Fruit fly (Drosophila melanogaster) whole organism, embryonic: Measurements from ENCODE around the gene dlp.

ENCODE experiments used
- Aef1 ChIP-seq: fragments of 200-800 bp; sonication (Bioruptor generic); IDR thresholded peaks from 3 replicates; pipeline ENCODE4 v1.3.6; 2022; ENCODE audit warnings: missing biosample characterization, missing genetic modification characterization
- Awh ChIP-seq: fragments of 200-800 bp; sonication (Bioruptor generic); IDR thresholded peaks from 2 replicates; pipeline ENCODE4, ENCODE4 v1.3.6; 2022; ENCODE audit warnings: missing biosample characterization, missing genetic modification characterization
- Bdp1 ChIP-seq: fragments of 200-800 bp; sonication (Bioruptor generic); optimal IDR thresholded peaks from 3 replicates; lab custom pipeline; 2016; ENCODE audit warnings: missing biosample characterization, missing genetic modification characterization
- CG10209 ChIP-seq: fragments of 200-800 bp; sonication (Bioruptor generic); optimal IDR thresholded peaks from 3 replicates; lab custom pipeline; 2017; ENCODE audit warnings: missing biosample characterization, mild to moderate bottlenecking, missing genetic modification characterization, missing genetic modification reagents
- CG10543 ChIP-seq: fragments of 200-800 bp; sonication (Bioruptor generic); optimal IDR thresholded peaks from 3 replicates; lab custom pipeline; 2017; ENCODE audit warnings: missing biosample characterization, mild to moderate bottlenecking, missing genetic modification characterization, moderate library complexity
- CG12104 ChIP-seq: fragments of 200-800 bp; sonication (Bioruptor generic); optimal IDR thresholded peaks from 3 replicates; lab custom pipeline; 2016; ENCODE audit warnings: missing biosample characterization, missing genetic modification characterization
- CG12391 ChIP-seq: fragments of 200-800 bp; sonication (Bioruptor generic); optimal IDR thresholded peaks from 3 replicates; lab custom pipeline; 2018; ENCODE audit warnings: missing biosample characterization, mild to moderate bottlenecking, missing genetic modification characterization, moderate library complexity
- CG12769 ChIP-seq: fragments of 200-800 bp; sonication (Bioruptor generic); optimal IDR thresholded peaks from 2 replicates; lab custom pipeline; 2019; ENCODE audit warnings: missing biosample characterization, mild to moderate bottlenecking, missing genetic modification characterization, moderate library complexity
- CG13775 ChIP-seq: fragments of 200-800 bp; sonication (Bioruptor generic); optimal IDR thresholded peaks from 3 replicates; lab custom pipeline; 2017; ENCODE audit warnings: missing biosample characterization, mild to moderate bottlenecking, missing genetic modification characterization
- CG1529 ChIP-seq: fragments of 200-800 bp; sonication (Bioruptor generic); optimal IDR thresholded peaks from 3 replicates; lab custom pipeline; 2018; ENCODE audit warnings: missing biosample characterization, missing genetic modification characterization
- CG15696 ChIP-seq: fragments of 200-800 bp; sonication (Bioruptor generic); optimal IDR thresholded peaks from 2 replicates; lab custom pipeline; 2019; ENCODE audit warnings: missing biosample characterization, mild to moderate bottlenecking, missing genetic modification characterization, moderate library complexity
- CG1603 ChIP-seq: fragments of 200-800 bp; sonication (Bioruptor generic); optimal IDR thresholded peaks from 2 replicates; lab custom pipeline; 2019; ENCODE audit warnings: missing biosample characterization, mild to moderate bottlenecking, missing genetic modification characterization, moderate library complexity
- CG17361 ChIP-seq: fragments of 200-800 bp; sonication (Bioruptor generic); IDR thresholded peaks from 3 replicates; pipeline ENCODE4 v1.3.6; 2022; ENCODE audit warnings: missing biosample characterization, missing genetic modification characterization
- CG2199 ChIP-seq: fragments of 200-800 bp; sonication (Bioruptor generic); IDR thresholded peaks from 3 replicates; pipeline ENCODE4 v1.3.6; 2022; ENCODE audit warnings: missing biosample characterization, missing genetic modification characterization
- CG3281 ChIP-seq: fragments of 200-800 bp; sonication (Bioruptor generic); optimal IDR thresholded peaks from 3 replicates; lab custom pipeline; 2017; ENCODE audit warnings: missing biosample characterization, mild to moderate bottlenecking, missing genetic modification characterization
- CG34376 ChIP-seq: fragments of 200-800 bp; sonication (Bioruptor generic); optimal IDR thresholded peaks from 2 replicates; lab custom pipeline; 2018; ENCODE audit warnings: missing biosample characterization, mild to moderate bottlenecking, missing genetic modification characterization
- CG4424 ChIP-seq: fragments of 200-800 bp; sonication (Bioruptor generic); optimal IDR thresholded peaks from 3 replicates; lab custom pipeline; 2016; ENCODE audit warnings: missing biosample characterization, missing genetic modification characterization
- CG4820 ChIP-seq: fragments of 200-800 bp; sonication (Bioruptor generic); optimal IDR thresholded peaks from 3 replicates; lab custom pipeline; 2016; ENCODE audit warnings: missing biosample characterization, missing genetic modification characterization
- CG7357 ChIP-seq: fragments of 200-800 bp; sonication (Bioruptor generic); IDR thresholded peaks from 3 replicates; pipeline ENCODE4 v1.3.6; 2022; ENCODE audit warnings: missing biosample characterization, missing genetic modification characterization
- CG7839 ChIP-seq: fragments of 200-800 bp; sonication (Bioruptor generic); optimal IDR thresholded peaks from 3 replicates; lab custom pipeline; 2018; ENCODE audit warnings: missing biosample characterization, mild to moderate bottlenecking, missing genetic modification characterization, moderate library complexity
- CG8290 ChIP-seq, 3 experiments: fragments of 200-800 bp; sonication (Bioruptor generic); optimal IDR thresholded peaks; 2 replicates each; lab custom pipeline; 2016 to 2019; ENCODE audit warnings: missing biosample characterization in 3 of 3, missing genetic modification characterization in 3 of 3, mild to moderate bottlenecking in 2 of 3, moderate library complexity in 1 of 3
- CG8924 ChIP-seq: fragments of 200-800 bp; optimal IDR thresholded peaks from 3 replicates; lab custom pipeline; 2019; ENCODE audit warnings: missing biosample characterization, mild to moderate bottlenecking, missing genetic modification characterization, moderate library complexity
- CG9727 ChIP-seq: fragments of 200-800 bp; sonication (Bioruptor generic); optimal IDR thresholded peaks from 3 replicates; lab custom pipeline; 2017; ENCODE audit warnings: missing biosample characterization, mild to moderate bottlenecking, missing genetic modification characterization
- CoRest ChIP-seq: fragments of 200-800 bp; sonication (Bioruptor generic); optimal IDR thresholded peaks from 3 replicates; lab custom pipeline; 2018; ENCODE audit warnings: missing biosample characterization, mild to moderate bottlenecking, missing genetic modification characterization, moderate library complexity
- D19A ChIP-seq: fragments of 200-800 bp; optimal IDR thresholded peaks from 3 replicates; lab custom pipeline; 2019; ENCODE audit warnings: missing biosample characterization, mild to moderate bottlenecking, missing genetic modification characterization, moderate library complexity
- HLH3B ChIP-seq: fragments of 200-800 bp; sonication (Bioruptor generic); IDR thresholded peaks from 2 replicates; pipeline ENCODE4 v1.3.6; 2022; ENCODE audit warnings: missing biosample characterization, missing genetic modification characterization
- Jarid2 ChIP-seq: fragments of 200-800 bp; sonication (Bioruptor generic); optimal IDR thresholded peaks from 3 replicates; lab custom pipeline; 2017; ENCODE audit warnings: mild to moderate bottlenecking, missing biosample characterization, missing genetic modification reagents, missing genetic modification characterization
- Med ChIP-seq: fragments of 200-800 bp; sonication (Bioruptor generic); peaks from one replicate; lab custom pipeline; 2016; ENCODE audit warnings: missing biosample characterization, missing genetic modification characterization, mild to moderate bottlenecking, inconsistent platforms, moderate library complexity
- NfI ChIP-seq: fragments of 200-800 bp; sonication (Bioruptor generic); optimal IDR thresholded peaks from 3 replicates; lab custom pipeline; 2018; ENCODE audit warnings: missing biosample characterization, mild to moderate bottlenecking, missing genetic modification characterization, moderate library complexity
- Pdp1 ChIP-seq, 2 experiments: fragments of 200-800 bp; sonication (Bioruptor generic); optimal IDR thresholded peaks; 3 replicates each; lab custom pipeline; 2016; ENCODE audit warnings: missing biosample characterization in 2 of 2, missing genetic modification characterization in 2 of 2, mild to moderate bottlenecking in 1 of 2, moderate library complexity in 1 of 2
- Spps ChIP-seq: fragments of 200-800 bp; sonication (Bioruptor generic); optimal IDR thresholded peaks from 2 replicates; lab custom pipeline; 2018; ENCODE audit warnings: missing biosample characterization, mild to moderate bottlenecking, missing genetic modification characterization
- bigmax ChIP-seq: fragments of 200-800 bp; sonication (Bioruptor generic); optimal IDR thresholded peaks from 2 replicates; lab custom pipeline; 2018; ENCODE audit warnings: missing biosample characterization, mild to moderate bottlenecking, missing genetic modification characterization
- bsh ChIP-seq, 2 experiments: fragments of 200-800 bp; sonication (Bioruptor generic); optimal IDR thresholded peaks; 2 replicates each; lab custom pipeline; 2017 to 2018; ENCODE audit warnings: mild to moderate bottlenecking in 2 of 2, missing biosample characterization in 2 of 2, missing genetic modification characterization in 2 of 2, moderate library complexity in 1 of 2
- crol ChIP-seq: fragments of 200-800 bp; sonication (Bioruptor generic); IDR thresholded peaks from 2 replicates; pipeline ENCODE4 v1.3.6; 2022; ENCODE audit warnings: missing biosample characterization, missing genetic modification characterization
- dmrt99B ChIP-seq: fragments of 200-800 bp; sonication (Bioruptor generic); optimal IDR thresholded peaks from 2 replicates; lab custom pipeline; 2018; ENCODE audit warnings: missing biosample characterization, mild to moderate bottlenecking, missing genetic modification characterization, moderate library complexity
- esg ChIP-seq: fragments of 200-800 bp; sonication (Bioruptor generic); conservative IDR thresholded peaks from 2 replicates; pipeline ENCODE4 v1.3.6; 2022; ENCODE audit warnings: missing biosample characterization, missing genetic modification characterization
- fd96Cb ChIP-seq: fragments of 200-800 bp; sonication (Bioruptor generic); optimal IDR thresholded peaks from 2 replicates; lab custom pipeline; 2018; ENCODE audit warnings: missing biosample characterization, mild to moderate bottlenecking, missing genetic modification characterization, moderate library complexity
- grn ChIP-seq: fragments of 200-800 bp; sonication (Bioruptor generic); optimal IDR thresholded peaks from 3 replicates; lab custom pipeline; 2017; ENCODE audit warnings: missing biosample characterization, missing genetic modification characterization
- gt ChIP-seq: fragments of 200-800 bp; sonication (Bioruptor generic); IDR thresholded peaks from 2 replicates; pipeline ENCODE4 v1.3.6; 2022; ENCODE audit warnings: missing biosample characterization, missing genetic modification characterization
- kni ChIP-seq: fragments of 200-800 bp; sonication (Bioruptor generic); optimal IDR thresholded peaks from 3 replicates; lab custom pipeline; 2017; ENCODE audit warnings: mild to moderate bottlenecking, missing biosample characterization, missing genetic modification reagents, missing genetic modification characterization
- lmd ChIP-seq: fragments of 200-800 bp; sonication (Bioruptor generic); IDR thresholded peaks from 2 replicates; pipeline ENCODE4 v1.3.6; 2022; ENCODE audit warnings: missing biosample characterization, missing genetic modification characterization
- lov ChIP-seq, 2 experiments: fragments of 200-800 bp in 1 of 2; fragments of >200 bp in 1 of 2; sonication (Bioruptor generic) in 1 of 2; IDR thresholded peaks in 1 of 2; optimal IDR thresholded peaks in 1 of 2; 2 replicates in 1 of 2; 3 replicates in 1 of 2; pipeline versions ENCODE4 v1.3.6 to Lab custom; 2017 to 2022; ENCODE audit warnings: missing biosample characterization in 1 of 2, missing genetic modification characterization in 1 of 2
- pros ChIP-seq: fragments of 200-800 bp; sonication (Bioruptor generic); optimal IDR thresholded peaks from 3 replicates; lab custom pipeline; 2019; ENCODE audit warnings: missing biosample characterization, mild to moderate bottlenecking, missing genetic modification characterization, moderate library complexity
- run ChIP-seq: fragments of 200-800 bp; sonication (Bioruptor generic); optimal IDR thresholded peaks from 3 replicates; lab custom pipeline; 2018; ENCODE audit warnings: missing biosample characterization, mild to moderate bottlenecking, missing genetic modification characterization
- slbo ChIP-seq: fragments of 200-800 bp; sonication (Bioruptor generic); IDR thresholded peaks from 2 replicates; pipeline ENCODE4 v1.3.6; 2022; ENCODE audit warnings: missing biosample characterization, missing genetic modification characterization
- trem ChIP-seq: fragments of 200-800 bp; optimal IDR thresholded peaks from 3 replicates; lab custom pipeline; 2019; ENCODE audit warnings: missing biosample characterization, mild to moderate bottlenecking, missing genetic modification characterization, moderate library complexity

Gene dlp

dm6 chr3L:14613792-14614677 lies 18.4 kb upstream of the dlp start, which contains the start of gene shd (continued):
- TF ChIP-seq slbo (peak; percentile 51; the same call in 1 of the 2 replicates), HLH3B (GFP tag; lab: Robert Waterston, UW) (no peak), CG9727 (GFP tag; lab: Kevin White, UChicago) (peak; percentile 36), CG8924 (tag; lab: Kevin White, UChicago) (peak; percentile 45), CG12391 (tag; lab: Kevin White, UChicago) (peak; percentile 57), grn (peak; percentile 61), CG8290 (GFP tag; optimal IDR thresholded peaks at IDR 0.05; lab: Kevin White, UChicago) (peak; percentile 7), CG8290 (tag; optimal IDR thresholded peaks at IDR 0.05; lab: Kevin White, UChicago) (peak; percentile 46 to 84), CG15696 (tag; lab: Kevin White, UChicago) (peak; percentile 23), CG2199 (peak; percentile 84; the same call in 2 of the 3 replicates), bsh (GFP tag; optimal IDR thresholded peaks at IDR 0.05; lab: Kevin White, UChicago) (peak; percentile 18 to 50), CG1529 (peak; percentile 8), kni (GFP tag; lab: Kevin White, UChicago) (peak; percentile 90), crol (GFP tag; lab: Robert Waterston, UW) (no peak), Bdp1 (GFP tag; lab: Kevin White, UChicago) (no peak), CG4820 (peak; percentile 45), CG7357 (GFP tag; lab: Robert Waterston, UW) (no peak), Med (GFP tag; lab: Kevin White, UChicago) (peak; percentile 80), CG10543 (GFP tag; lab: Kevin White, UChicago) (peak; percentile 16), D19A (tag; lab: Kevin White, UChicago) (no peak), trem (tag; lab: Kevin White, UChicago) (no peak), dmrt99B (tag; lab: Kevin White, UChicago) (peak; percentile 15), CG10209 (peak; percentile 61), fd96Cb (tag; lab: Kevin White, UChicago) (peak; percentile 19), CG12769 (tag; lab: Kevin White, UChicago) (peak; percentile 18), CG12104 (GFP tag; lab: Kevin White, UChicago) (peak; percentile 21), Pdp1 (GFP tag; optimal IDR thresholded peaks at IDR 0.05; lab: Kevin White, UChicago) (peak in 1 of 2 experiments; percentile 59), lov (optimal IDR thresholded peaks at IDR 0.05; lab: Kevin White, UChicago) (no peak), lov (GFP tag; IDR thresholded peaks at IDR 0.05; lab: Robert Waterston, UW) (0 out of 3 replicates have a peak, but pooled peaks have one; percentile 15), Jarid2 (peak; percentile 84), CG34376 (GFP tag; lab: Kevin White, UChicago) (peak; percentile 57), CG13775 (GFP tag; lab: Kevin White, UChicago) (peak; percentile 53), Spps (tag; lab: Kevin White, UChicago) (no peak), pros (GFP tag; lab: Kevin White, UChicago) (peak; percentile 39), CG1603 (tag; lab: Kevin White, UChicago) (no peak), CG7839 (tag; lab: Kevin White, UChicago) (peak; percentile 61), run (no peak), CoRest (peak; percentile 70), esg (no peak), Aef1 (0 out of 3 replicates have a peak, but pooled peaks have one; percentile 31), CG3281 (GFP tag; lab: Kevin White, UChicago) (peak; percentile 72), CG4424 (peak; percentile 32), gt (GFP tag; lab: Robert Waterston, UW) (no peak), bigmax (GFP tag; lab: Kevin White, UChicago) (no peak), NfI (GFP tag; lab: Kevin White, UChicago) (peak; percentile 11), CG17361 (GFP tag; lab: Robert Waterston, UW) (peak; percentile 86), Awh (GFP tag; lab: Robert Waterston, UW) (0 out of 2 replicates have a peak, but pooled peaks have one; percentile 29), lmd (GFP tag; lab: Robert Waterston, UW) (0 out of 2 replicates have a peak, but pooled peaks have one; percentile 9)
